Fruit fly (Drosophila melanogaster) whole organism, embryonic: ENCODE data around the gene Sam-S.
A peak's percentile ranks its signal among the peaks of the same experiment; 100 is the strongest.

Source experiments
- Atf3 ChIP-seq: fragments of 200-800 bp; sonication (Bioruptor generic); optimal IDR thresholded peaks from 3 replicates; lab custom pipeline; 2016; ENCODE audit warnings: missing biosample characterization, missing genetic modification characterization
- CG10209 ChIP-seq: fragments of 200-800 bp; sonication (Bioruptor generic); optimal IDR thresholded peaks from 3 replicates; lab custom pipeline; 2017; ENCODE audit warnings: missing biosample characterization, mild to moderate bottlenecking, missing genetic modification characterization, missing genetic modification reagents
- CG11723 ChIP-seq: fragments of 200-800 bp; sonication (Bioruptor generic); optimal IDR thresholded peaks from 2 replicates; lab custom pipeline; 2017; ENCODE audit warnings: missing biosample characterization, mild to moderate bottlenecking, missing genetic modification characterization
- CG12769 ChIP-seq: fragments of 200-800 bp; sonication (Bioruptor generic); optimal IDR thresholded peaks from 2 replicates; lab custom pipeline; 2019; ENCODE audit warnings: missing biosample characterization, mild to moderate bottlenecking, missing genetic modification characterization, moderate library complexity
- CG13296 ChIP-seq: fragments of 200-800 bp; sonication (Bioruptor generic); optimal IDR thresholded peaks from 3 replicates; lab custom pipeline; 2018; ENCODE audit warnings: missing biosample characterization, mild to moderate bottlenecking, missing genetic modification characterization
- CG13624 ChIP-seq: fragments of 200-800 bp; sonication (Bioruptor generic); optimal IDR thresholded peaks from 2 replicates; lab custom pipeline; 2016; ENCODE audit warnings: missing biosample characterization, missing genetic modification characterization
- CG14860 ChIP-seq: fragments of 200-800 bp; sonication (Bioruptor generic); IDR thresholded peaks from 3 replicates; pipeline ENCODE4 v1.3.6; 2022; ENCODE audit warnings: missing biosample characterization, missing genetic modification characterization; ENCODE audit not compliant: partially characterized antibody
- CG14965 ChIP-seq: fragments of 200-800 bp; sonication (Bioruptor generic); optimal IDR thresholded peaks from 2 replicates; lab custom pipeline; 2016; ENCODE audit warnings: missing biosample characterization, missing genetic modification characterization, borderline replicate concordance
- CG16779 ChIP-seq: fragments of 200-800 bp; sonication (Bioruptor generic); IDR thresholded peaks from 2 replicates; pipeline ENCODE4 v1.3.6; 2022; ENCODE audit warnings: missing biosample characterization, missing genetic modification characterization
- CG17568 ChIP-seq: fragments of 200-800 bp; sonication (Bioruptor generic); optimal IDR thresholded peaks from 2 replicates; lab custom pipeline; 2018; ENCODE audit warnings: missing biosample characterization, mild to moderate bottlenecking, missing genetic modification characterization, moderate library complexity
- CG2199 ChIP-seq: fragments of 200-800 bp; sonication (Bioruptor generic); IDR thresholded peaks from 3 replicates; pipeline ENCODE4 v1.3.6; 2022; ENCODE audit warnings: missing biosample characterization, missing genetic modification characterization
- CG2678 ChIP-seq: fragments of 200-800 bp; sonication (Bioruptor generic); optimal IDR thresholded peaks from 3 replicates; lab custom pipeline; 2019; ENCODE audit warnings: missing biosample characterization, mild to moderate bottlenecking, missing genetic modification characterization, moderate library complexity
- CG2889 ChIP-seq: fragments of 200-800 bp; sonication (Bioruptor generic); IDR thresholded peaks from 3 replicates; pipeline ENCODE4 v1.3.6; 2022; ENCODE audit warnings: missing biosample characterization, missing genetic modification characterization
- CG30020 ChIP-seq: fragments of 200-800 bp; optimal IDR thresholded peaks from 2 replicates; lab custom pipeline; 2019; ENCODE audit warnings: missing biosample characterization, mild to moderate bottlenecking, missing genetic modification characterization, moderate library complexity
- CG30431 ChIP-seq: fragments of 200-800 bp; sonication (Bioruptor generic); optimal IDR thresholded peaks from 2 replicates; lab custom pipeline; 2017; ENCODE audit warnings: missing biosample characterization, missing genetic modification characterization
- CG31224 ChIP-seq: fragments of 200-800 bp; sonication (Bioruptor generic); IDR thresholded peaks from 2 replicates; pipeline ENCODE4 v1.3.6; 2022; ENCODE audit warnings: missing biosample characterization, missing genetic modification characterization
- CG32532 ChIP-seq: fragments of 200-800 bp; sonication (Bioruptor generic); IDR thresholded peaks from 2 replicates; pipeline ENCODE4 v1.3.6; 2022; ENCODE audit warnings: missing biosample characterization, missing genetic modification characterization
- CG6683 ChIP-seq: fragments of 200-800 bp; sonication (Bioruptor generic); optimal IDR thresholded peaks from 2 replicates; lab custom pipeline; 2017; ENCODE audit warnings: missing biosample characterization, mild to moderate bottlenecking, missing genetic modification characterization, missing genetic modification reagents
- CG6854 ChIP-seq: fragments of 200-800 bp; sonication (Bioruptor generic); optimal IDR thresholded peaks from 3 replicates; lab custom pipeline; 2017; ENCODE audit warnings: missing biosample characterization, mild to moderate bottlenecking, missing genetic modification characterization
- CG7556 ChIP-seq: fragments of 200-800 bp; sonication (Bioruptor generic); optimal IDR thresholded peaks from 2 replicates; lab custom pipeline; 2017; ENCODE audit warnings: missing biosample characterization, mild to moderate bottlenecking, missing genetic modification characterization
- CG8924 ChIP-seq: fragments of 200-800 bp; optimal IDR thresholded peaks from 3 replicates; lab custom pipeline; 2019; ENCODE audit warnings: missing biosample characterization, mild to moderate bottlenecking, missing genetic modification characterization, moderate library complexity
- CG9437 ChIP-seq: fragments of 200-800 bp; sonication (Bioruptor generic); optimal IDR thresholded peaks from 2 replicates; lab custom pipeline; 2018; ENCODE audit warnings: missing biosample characterization, mild to moderate bottlenecking, missing genetic modification characterization
- Fer3 ChIP-seq: fragments of 200-800 bp; sonication (Bioruptor generic); optimal IDR thresholded peaks from 2 replicates; lab custom pipeline; 2018; ENCODE audit warnings: missing biosample characterization, mild to moderate bottlenecking, missing genetic modification characterization, moderate library complexity
- HLH54F ChIP-seq: fragments of 200-800 bp; sonication (Bioruptor generic); optimal IDR thresholded peaks from 3 replicates; lab custom pipeline; 2016; ENCODE audit warnings: missing biosample characterization, missing genetic modification characterization
- Hand ChIP-seq: fragments of 200-800 bp; sonication (Bioruptor generic); optimal IDR thresholded peaks from 2 replicates; lab custom pipeline; 2017; ENCODE audit warnings: mild to moderate bottlenecking, missing biosample characterization, missing genetic modification reagents, missing genetic modification characterization
- Hmr ChIP-seq: fragments of 200-800 bp; sonication (Bioruptor generic); optimal IDR thresholded peaks from 3 replicates; lab custom pipeline; 2017; ENCODE audit warnings: mild to moderate bottlenecking, missing biosample characterization, missing genetic modification reagents, missing genetic modification characterization
- PHDP ChIP-seq: fragments of 200-800 bp; sonication (Bioruptor generic); optimal IDR thresholded peaks from 3 replicates; lab custom pipeline; 2018; ENCODE audit warnings: missing biosample characterization, mild to moderate bottlenecking, missing genetic modification characterization, moderate library complexity
- amos ChIP-seq: fragments of 200-800 bp; sonication (Bioruptor generic); IDR thresholded peaks from 2 replicates; pipeline ENCODE4 v1.3.6; 2022; ENCODE audit warnings: missing biosample characterization, missing genetic modification characterization; ENCODE audit not compliant: partially characterized antibody
- ash1 ChIP-seq: fragments of 200-800 bp; sonication (Bioruptor generic); optimal IDR thresholded peaks from 2 replicates; lab custom pipeline; 2018; ENCODE audit warnings: missing biosample characterization, mild to moderate bottlenecking, missing genetic modification characterization
- chinmo ChIP-seq: fragments of 200-800 bp; sonication (Bioruptor generic); IDR thresholded peaks from 4 replicates; pipeline ENCODE4 v1.3.6; 2022; ENCODE audit warnings: missing biosample characterization, missing genetic modification characterization; ENCODE audit not compliant: partially characterized antibody
- dmrt99B ChIP-seq: fragments of 200-800 bp; sonication (Bioruptor generic); optimal IDR thresholded peaks from 2 replicates; lab custom pipeline; 2018; ENCODE audit warnings: missing biosample characterization, mild to moderate bottlenecking, missing genetic modification characterization, moderate library complexity
- dysf ChIP-seq: fragments of 200-800 bp; sonication (Bioruptor generic); IDR thresholded peaks from 3 replicates; pipeline ENCODE4 v1.3.6; 2022; ENCODE audit warnings: missing biosample characterization, missing genetic modification characterization
- exex ChIP-seq: fragments of 200-800 bp; sonication (Bioruptor generic); optimal IDR thresholded peaks from 4 replicates; lab custom pipeline; 2018; ENCODE audit warnings: missing biosample characterization, mild to moderate bottlenecking, missing genetic modification characterization, moderate library complexity
- fd96Cb ChIP-seq: fragments of 200-800 bp; sonication (Bioruptor generic); optimal IDR thresholded peaks from 2 replicates; lab custom pipeline; 2018; ENCODE audit warnings: missing biosample characterization, mild to moderate bottlenecking, missing genetic modification characterization, moderate library complexity
- grn ChIP-seq: fragments of 200-800 bp; sonication (Bioruptor generic); optimal IDR thresholded peaks from 3 replicates; lab custom pipeline; 2017; ENCODE audit warnings: missing biosample characterization, missing genetic modification characterization
- maf-S ChIP-seq: fragments of 200-800 bp; sonication (Bioruptor generic); optimal IDR thresholded peaks from 2 replicates; lab custom pipeline; 2016; ENCODE audit warnings: missing biosample characterization, missing genetic modification characterization
- nom ChIP-seq: fragments of 200-800 bp; sonication (Bioruptor generic); optimal IDR thresholded peaks from 2 replicates; lab custom pipeline; 2017; ENCODE audit warnings: missing biosample characterization, missing genetic modification characterization, mild to moderate bottlenecking, moderate library complexity, missing genetic modification reagents
- otp ChIP-seq: fragments of 200-800 bp; sonication (Bioruptor generic); IDR thresholded peaks from 3 replicates; pipeline ENCODE4, ENCODE4 v1.3.6; 2022; ENCODE audit warnings: missing biosample characterization, missing genetic modification characterization
- pan ChIP-seq, 4 experiments: fragments of >200 bp in 3 of 4; fragments of 200-800 bp in 1 of 4; sonication (Bioruptor generic) in 1 of 4; optimal IDR thresholded peaks in 3 of 4; IDR thresholded peaks in 1 of 4; 2 replicates each; pipeline versions ENCODE4 v1.3.6 to Lab custom; 2017 to 2022; ENCODE audit warnings: missing biosample characterization in 2 of 4, missing genetic modification characterization in 2 of 4, mixed read lengths in 1 of 4
- rib ChIP-seq: fragments of 200-800 bp; sonication (Bioruptor generic); IDR thresholded peaks from 2 replicates; pipeline ENCODE4 v1.3.6; 2022; ENCODE audit warnings: missing biosample characterization, missing genetic modification characterization
- run ChIP-seq: fragments of 200-800 bp; sonication (Bioruptor generic); optimal IDR thresholded peaks from 3 replicates; lab custom pipeline; 2018; ENCODE audit warnings: missing biosample characterization, mild to moderate bottlenecking, missing genetic modification characterization
- slbo ChIP-seq: fragments of 200-800 bp; sonication (Bioruptor generic); IDR thresholded peaks from 2 replicates; pipeline ENCODE4 v1.3.6; 2022; ENCODE audit warnings: missing biosample characterization, missing genetic modification characterization
- tap ChIP-seq: fragments of 200-800 bp; optimal IDR thresholded peaks from 3 replicates; lab custom pipeline; 2019; ENCODE audit warnings: missing biosample characterization, mild to moderate bottlenecking, missing genetic modification characterization, moderate library complexity
- toy ChIP-seq: fragments of 200-800 bp; sonication (Bioruptor generic); IDR thresholded peaks from 2 replicates; pipeline ENCODE4 v1.3.6; 2022; ENCODE audit warnings: missing biosample characterization, missing genetic modification characterization
- tup ChIP-seq: fragments of 200-800 bp; sonication (Bioruptor generic); optimal IDR thresholded peaks from 2 replicates; lab custom pipeline; 2016; ENCODE audit warnings: missing biosample characterization, mild to moderate bottlenecking, missing genetic modification characterization, moderate library complexity
- wdn ChIP-seq: fragments of 200-800 bp; sonication (Bioruptor generic); IDR thresholded peaks from 2 replicates; pipeline ENCODE4 v1.3.6; 2022; ENCODE audit warnings: missing biosample characterization, missing genetic modification characterization
- wek ChIP-seq: fragments of 200-800 bp; sonication (Bioruptor generic); optimal IDR thresholded peaks from 3 replicates; lab custom pipeline; 2018; ENCODE audit warnings: missing biosample characterization, mild to moderate bottlenecking, missing genetic modification characterization, moderate library complexity

The Sam-S gene

DNA sequence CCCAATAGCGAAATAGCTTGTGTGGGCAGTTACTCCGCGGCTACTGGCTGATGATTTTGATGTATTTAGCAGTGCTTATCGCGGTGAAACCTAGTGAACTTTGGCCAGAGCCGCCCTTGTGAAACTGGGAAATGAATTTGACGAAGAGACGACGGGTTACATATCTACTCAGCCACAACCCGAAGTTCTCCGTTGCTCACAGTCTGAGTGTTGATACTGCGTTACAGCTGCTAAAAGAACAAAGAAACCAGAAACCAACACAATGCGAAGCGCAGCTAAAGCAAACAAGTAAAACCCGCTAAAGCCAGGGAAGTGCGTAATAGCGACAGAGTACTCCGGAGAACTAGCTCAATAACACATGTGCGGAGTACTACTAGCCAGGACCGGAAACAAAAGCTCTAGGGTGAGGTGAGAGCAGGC is 21.6 kb downstream of the Sam-S start (continued):
- no peak for TF ChIP-seq Fer3
- TF ChIP-seq Hmr = peak; percentile 28
- no peak for TF ChIP-seq dmrt99B (tag; lab: Kevin White, UChicago)
- no peak for TF ChIP-seq CG11723 (GFP tag; lab: Kevin White, UChicago)
- TF ChIP-seq slbo (GFP tag; lab: Robert Waterston, UW) = no peak
- no peak for TF ChIP-seq fd96Cb (tag; lab: Kevin White, UChicago)
- no peak for TF ChIP-seq CG9437 (GFP tag; lab: Kevin White, UChicago)
- TF ChIP-seq CG10209 (GFP tag; lab: Kevin White, UChicago) = peak; percentile 10
- no peak for TF ChIP-seq wdn (GFP tag; lab: Robert Waterston, UW)
- TF ChIP-seq maf-S = no peak
- TF ChIP-seq wek (GFP tag; lab: Kevin White, UChicago) = no peak
- TF ChIP-seq CG8924 (tag; lab: Kevin White, UChicago) = no peak
- TF ChIP-seq CG13624 = peak; percentile 40
- TF ChIP-seq CG17568 (GFP tag; lab: Kevin White, UChicago) = peak; percentile 31
- TF ChIP-seq tap (tag; lab: Kevin White, UChicago) = no peak
- TF ChIP-seq amos (GFP tag; lab: Robert Waterston, UW) = no peak
- peak; percentile 12 for TF ChIP-seq CG2678 (tag; lab: Kevin White, UChicago)
- peak; percentile 9 for TF ChIP-seq exex
- TF ChIP-seq CG12769 (tag; lab: Kevin White, UChicago) = peak; percentile 20
- TF ChIP-seq Atf3 (GFP tag; lab: Kevin White, UChicago) = no peak
- 0 out of 3 replicates have a peak, but pooled peaks have one; percentile 8 for TF ChIP-seq otp (GFP tag; lab: Robert Waterston, UW)
- TF ChIP-seq toy (GFP tag; lab: Robert Waterston, UW) = no peak
- no peak for TF ChIP-seq ash1 (GFP tag; lab: Kevin White, UChicago)
- TF ChIP-seq dysf (GFP tag; lab: Robert Waterston, UW) = no peak; the same call in 2 of the 3 replicates
- TF ChIP-seq CG7556 = no peak
- peak; percentile 63; the same call in 2 of the 4 replicates for TF ChIP-seq chinmo (GFP tag; lab: Robert Waterston, UW)
- peak; percentile 7 for TF ChIP-seq CG6854 (GFP tag; lab: Kevin White, UChicago)
- TF ChIP-seq CG13296 (GFP tag; lab: Kevin White, UChicago) = peak; percentile 19
- TF ChIP-seq CG6683 (GFP tag; lab: Kevin White, UChicago) = no peak
- 0 out of 3 replicates have a peak, but pooled peaks have one; percentile 54 for TF ChIP-seq CG2199 (GFP tag; lab: Robert Waterston, UW)
- TF ChIP-seq nom (GFP tag; lab: Kevin White, UChicago) = peak; percentile 70
- TF ChIP-seq, all 482 proteins: peak for 34

DNA sequence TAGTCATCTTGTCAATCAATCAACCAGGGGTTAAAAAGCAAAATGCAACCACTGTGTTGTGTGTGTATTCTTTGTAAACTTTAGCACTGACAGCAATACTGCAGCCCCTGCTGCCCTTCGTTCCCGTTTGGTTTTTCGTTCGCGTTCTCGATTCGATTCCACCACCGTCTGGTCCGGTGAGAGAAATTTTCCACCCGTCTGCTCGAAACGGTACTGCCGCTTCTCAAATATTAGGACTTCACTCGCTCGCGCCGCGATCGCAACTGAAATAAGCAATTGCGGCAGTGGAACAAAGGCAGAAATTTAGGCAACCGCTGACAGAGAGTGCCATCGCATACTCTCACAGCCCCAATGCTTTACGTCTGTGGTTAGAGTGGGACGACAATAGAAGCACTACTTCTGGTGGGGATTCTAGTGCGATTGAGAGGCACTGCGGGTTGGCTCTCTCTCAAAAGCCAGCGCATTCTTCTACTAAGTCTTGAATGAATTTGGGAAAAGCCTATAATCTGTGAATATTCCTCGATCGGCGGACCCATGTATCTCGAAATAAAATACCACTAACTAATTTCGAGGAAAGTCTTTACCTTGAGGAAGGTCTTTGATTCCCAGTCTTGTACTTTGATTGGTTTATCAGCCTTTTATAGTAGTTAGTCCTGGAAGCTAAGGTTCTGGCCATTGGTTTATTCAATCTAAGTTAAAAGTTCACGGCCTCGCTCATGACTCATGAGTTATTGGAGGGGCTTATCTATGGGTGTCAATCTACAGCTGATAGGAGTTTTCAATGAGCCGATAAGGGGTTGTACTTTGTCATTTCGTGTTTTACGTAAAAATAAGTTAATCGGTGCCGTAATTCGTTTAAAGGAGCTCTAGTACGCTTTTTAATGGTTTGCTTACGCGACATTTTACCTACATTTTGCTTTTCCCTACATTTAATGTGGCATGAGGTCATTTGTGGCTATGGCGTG is 22.6 kb downstream of the Sam-S start:
- peak; percentile 62 for TF ChIP-seq run
- peak; percentile 90 for TF ChIP-seq grn
- TF ChIP-seq CG2889 (GFP tag; lab: Robert Waterston, UW) = no peak
- no peak for TF ChIP-seq CG30020 (tag; lab: Kevin White, UChicago)
- TF ChIP-seq CG14860 = peak; percentile 33; the same call in 1 of the 3 replicates
- no peak for TF ChIP-seq tup
- no peak for TF ChIP-seq CG31224 (GFP tag; lab: Robert Waterston, UW)
- peak; percentile 33 for TF ChIP-seq Hand
- TF ChIP-seq HLH54F (GFP tag; lab: Kevin White, UChicago) = peak; percentile 33
- TF ChIP-seq CG32532 (GFP tag; lab: Robert Waterston, UW) = peak; percentile 59; the same call in 1 of the 2 replicates
- peak; percentile 64; the same call in 1 of the 2 replicates for TF ChIP-seq rib (GFP tag; lab: Robert Waterston, UW)
- no peak for TF ChIP-seq CG14965 (GFP tag; lab: Kevin White, UChicago)
- TF ChIP-seq CG30431 = no peak
- TF ChIP-seq PHDP (tag; lab: Kevin White, UChicago) = peak; percentile 31
- 0 out of 2 replicates have a peak, but pooled peaks have one; percentile 52 for TF ChIP-seq CG16779
- TF ChIP-seq pan (optimal IDR thresholded peaks at IDR 0.05; lab: Kevin White, UChicago) = no peak
- peak in 1 of 2 experiments; percentile 72 for TF ChIP-seq pan (GFP tag; optimal IDR thresholded peaks at IDR 0.05 in 1 of 2, IDR thresholded peaks at IDR 0.05 in 1 of 2)
